Worm (Caenorhabditis elegans): ENCODE data around the gene F58A6.9.
"Not testable (repeated sequence)": the region's sequence is repeated elsewhere in the genome, so short reads cannot be mapped to it uniquely, and the experiment has no call there.

The F58A6.9 gene

DNA sequence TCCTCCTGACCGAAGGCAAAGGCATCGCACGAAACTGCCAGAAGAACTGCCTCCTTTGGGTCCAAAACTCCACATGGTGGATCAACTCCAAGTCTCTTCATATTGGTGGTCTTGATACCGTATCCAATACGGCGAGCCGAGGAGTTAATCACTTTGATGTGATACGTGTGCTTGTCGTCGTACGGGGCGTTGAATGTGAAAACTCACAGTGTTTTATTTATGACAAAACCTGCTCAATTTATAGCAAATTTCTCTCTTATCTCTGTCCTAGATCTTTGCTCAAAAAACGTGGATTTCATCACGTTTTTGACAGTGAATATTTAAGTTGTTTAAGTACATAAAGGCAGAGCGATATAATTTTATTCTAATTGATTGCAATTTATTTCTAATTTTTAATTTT is at the start of gene F58A6.9:
F58A6.9 (minus strand) TSS at position 101 of the 400 bp plus-strand sequence.
- not testable (repeated sequence) for TF ChIP-seq ztf-18, him-1, die-1 (tag; optimal IDR thresholded peaks at IDR 0.05)

DNA sequence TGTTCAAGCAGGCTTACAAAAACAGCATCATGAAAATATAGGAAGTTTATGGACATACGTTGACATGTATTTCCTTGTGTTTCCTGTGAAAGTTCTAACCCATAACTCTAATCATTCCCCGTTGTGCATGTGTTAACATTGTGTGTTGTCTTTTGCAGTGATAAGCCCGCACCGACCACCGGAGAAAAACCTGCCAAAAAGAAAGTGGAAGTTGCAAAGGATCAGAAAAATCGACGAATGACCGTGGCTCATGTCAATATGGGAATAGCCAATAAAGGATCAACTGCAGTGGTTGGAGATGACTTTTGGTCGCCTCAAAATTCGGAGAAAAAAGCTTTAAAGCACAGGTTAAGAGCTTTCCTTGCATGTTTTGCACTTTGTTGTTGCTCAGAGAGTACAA is 46.6 kb upstream of the F58A6.9 start:
- TF ChIP-seq gei-17 (GFP tag; optimal IDR thresholded peaks at IDR 0.05) (no peak), ztf-22 (GFP tag; optimal IDR thresholded peaks at IDR 0.05) (no peak), mes-4 (tag; optimal IDR thresholded peaks at IDR 0.05) (no peak), lin-54 (GFP tag; optimal IDR thresholded peaks at IDR 0.05) (no peak), sea-2 (GFP tag; IDR thresholded peaks at IDR 0.05) (no peak), T07F8.4 (tag; optimal IDR thresholded peaks at IDR 0.05) (no peak), Y79H2A.3 (GFP tag; conservative IDR thresholded peaks at IDR 0.05) (no peak), chd-7 (tag; optimal IDR thresholded peaks at IDR 0.05) (no peak), F52B5.7 (tag; optimal IDR thresholded peaks at IDR 0.05) (no peak), F57C9.4 (tag; optimal IDR thresholded peaks at IDR 0.05) (no peak)

DNA sequence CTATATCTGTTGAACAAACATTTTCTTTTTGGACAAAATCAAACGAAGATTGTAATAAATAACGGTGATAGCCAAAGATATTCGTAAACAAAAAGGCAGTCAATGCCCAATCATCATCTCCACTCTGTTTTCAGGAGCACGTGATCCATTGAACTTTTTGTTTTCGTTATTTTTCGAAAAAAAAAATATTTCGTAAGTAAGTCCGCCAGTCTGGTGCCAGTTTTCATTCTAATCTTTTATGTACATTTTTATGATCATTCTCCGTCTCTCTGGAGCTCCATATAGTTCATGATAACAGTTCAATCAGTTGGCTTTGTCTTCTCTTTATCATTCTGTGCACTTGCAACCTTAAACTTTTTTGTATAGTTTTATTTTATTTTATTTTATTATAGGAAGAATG is 44.3 kb upstream of the F58A6.9 start, which contains the start of gene ampd-1:
ampd-1 (plus strand) TSS at position 393 of the 400 bp plus-strand sequence.
- TF ChIP-seq cebp-1 (GFP tag; IDR thresholded peaks at IDR 0.05) (peak; percentile 44; the same call in 1 of the 2 replicates), cebp-1 (tag; optimal IDR thresholded peaks at IDR 0.05) (peak; percentile 64), ceh-91 (GFP tag; IDR thresholded peaks at IDR 0.05) (no peak), egl-18 (GFP tag; IDR thresholded peaks at IDR 0.05) (no peak), nhr-80 (tag; optimal IDR thresholded peaks at IDR 0.05) (peak; percentile 47)

DNA sequence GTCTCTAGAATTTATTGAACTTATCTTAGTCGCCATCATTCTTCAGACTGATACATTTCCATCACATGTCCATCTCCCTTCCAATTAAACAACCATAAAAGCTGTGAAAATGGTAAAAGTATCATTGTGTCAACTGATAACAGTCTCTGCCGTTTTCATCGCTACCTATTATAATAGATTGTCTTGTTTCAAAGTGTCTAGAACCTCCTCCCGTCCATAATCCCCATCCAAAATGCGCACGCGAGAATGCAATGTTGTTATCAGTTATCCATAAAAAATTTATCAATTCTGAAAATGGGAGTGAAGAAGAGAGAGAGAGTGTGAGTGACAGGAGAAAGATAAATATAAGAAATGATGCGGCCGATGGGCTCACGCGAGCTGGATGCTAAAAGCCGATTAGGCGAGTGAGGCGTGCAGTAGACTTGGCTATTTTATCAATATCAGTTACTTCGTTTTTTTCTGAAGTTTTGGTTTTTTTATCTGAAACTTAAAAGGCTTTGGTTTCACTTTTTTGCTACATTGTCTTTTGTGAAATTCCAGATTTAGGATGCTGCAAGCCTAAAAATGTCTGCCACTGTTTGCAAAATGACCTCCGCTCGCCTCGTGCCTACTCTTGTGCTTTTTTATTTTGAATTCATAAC is 43.4 kb upstream of the F58A6.9 start:
- no peak for TF ChIP-seq lin-35 (GFP tag; optimal IDR thresholded peaks at IDR 0.05)
- TF ChIP-seq Y53G8AR.9 (GFP tag; conservative IDR thresholded peaks at IDR 0.05) = 0 out of 2 replicates have a peak, but pooled peaks have one; percentile 25
- peak; percentile 84 for TF ChIP-seq atf-7 (tag; optimal IDR thresholded peaks at IDR 0.05)
- TF ChIP-seq tlf-1 (GFP tag; optimal IDR thresholded peaks at IDR 0.05) = peak; percentile 15
- peak; percentile 42 for TF ChIP-seq madf-10 (tag; optimal IDR thresholded peaks at IDR 0.05)
- no peak for TF ChIP-seq aptf-2 (GFP tag; conservative IDR thresholded peaks at IDR 0.05)
- TF ChIP-seq let-607 (tag; optimal IDR thresholded peaks at IDR 0.05) = peak; percentile 21 to 73
- TF ChIP-seq T26A5.8 (tag; optimal IDR thresholded peaks at IDR 0.05) = no peak
- no peak for TF ChIP-seq egl-18 (GFP tag; IDR thresholded peaks at IDR 0.05)
- peak; percentile 56 for TF ChIP-seq lin-40 (tag; optimal IDR thresholded peaks at IDR 0.05)
- TF ChIP-seq gei-17 (GFP tag; optimal IDR thresholded peaks at IDR 0.05) = peak; percentile 4
- TF ChIP-seq tbp1 (GFP tag; optimal IDR thresholded peaks at IDR 0.05) = peak; percentile 40
- no peak for TF ChIP-seq sdz-38 (tag; optimal IDR thresholded peaks at IDR 0.05)
- TF ChIP-seq nhr-90 (tag; optimal IDR thresholded peaks at IDR 0.05) = peak; percentile 57
- no peak for TF ChIP-seq lin-54 (GFP tag; optimal IDR thresholded peaks at IDR 0.05)
- TF ChIP-seq cebp-1 (GFP tag; IDR thresholded peaks at IDR 0.05) = no peak
- peak; percentile 48 for TF ChIP-seq cebp-1 (tag; optimal IDR thresholded peaks at IDR 0.05)
- TF ChIP-seq nhr-80 (tag; optimal IDR thresholded peaks at IDR 0.05) = peak; percentile 96
- no peak for TF ChIP-seq ceh-79 (tag; optimal IDR thresholded peaks at IDR 0.05)
- TF ChIP-seq ets-4 (GFP tag; optimal IDR thresholded peaks at IDR 0.05) = peak; percentile 39
- TF ChIP-seq B0261.1 (tag; optimal IDR thresholded peaks at IDR 0.05) = no peak
- TF ChIP-seq unc-62 (GFP tag; optimal IDR thresholded peaks at IDR 0.05) = peak; percentile 63
- TF ChIP-seq snpc-4 (GFP tag; optimal IDR thresholded peaks at IDR 0.05) = no peak
- TF ChIP-seq snpc-4 (tag; optimal IDR thresholded peaks at IDR 0.05) = peak in 1 of 4 experiments; percentile 23
- TF ChIP-seq ztf-22 (GFP tag; optimal IDR thresholded peaks at IDR 0.05) = peak; percentile 85
- peak; percentile 45; the same call in 1 of the 2 replicates for TF ChIP-seq B0336.3 (GFP tag; IDR thresholded peaks at IDR 0.05)
- TF ChIP-seq F33H1.4 (GFP tag; IDR thresholded peaks at IDR 0.05) = no peak
- TF ChIP-seq chd-7 (tag; optimal IDR thresholded peaks at IDR 0.05) = peak; percentile 64
- TF ChIP-seq hmg-1.2 (GFP tag; IDR thresholded peaks at IDR 0.05) = no peak
